Worm (Caenorhabditis elegans) whole organism, late embryonic: ENCODE data around the gene R08C7.4.

Experiments
- ama-1 ChIP-seq: fragments of 150-350 bp; optimal IDR thresholded peaks from 2 replicates; lab custom pipeline; 2014
- ceh-34 ChIP-seq: sonication (generic microtip); optimal IDR thresholded peaks from 2 replicates; lab custom pipeline; 2016; ENCODE audit warnings: mild to moderate bottlenecking, missing genetic modification characterization, missing compliant biosample characterization
- dve-1 ChIP-seq: sonication (generic microtip); optimal IDR thresholded peaks from 2 replicates; lab custom pipeline; 2017; ENCODE audit warnings: antibody characterized with exemption, mild to moderate bottlenecking, missing genetic modification characterization, missing compliant biosample characterization
- elt-4 ChIP-seq: sonication (generic microtip); optimal IDR thresholded peaks from 2 replicates; lab custom pipeline; 2016; ENCODE audit warnings: missing genetic modification characterization, missing compliant biosample characterization
- ets-4 ChIP-seq: sonication (generic microtip); optimal IDR thresholded peaks from 2 replicates; lab custom pipeline; 2016; ENCODE audit warnings: missing genetic modification characterization, missing compliant biosample characterization
- hlh-8 ChIP-seq: sonication (generic microtip); optimal IDR thresholded peaks from 2 replicates; lab custom pipeline; 2016; ENCODE audit warnings: missing genotype, missing genetic modification characterization, missing compliant biosample characterization
- mec-3 ChIP-seq: sonication (generic microtip); optimal IDR thresholded peaks from 2 replicates; lab custom pipeline; 2016; ENCODE audit warnings: borderline replicate concordance, missing genetic modification characterization, missing compliant biosample characterization
- nhr-232 ChIP-seq: sonication (generic microtip); optimal IDR thresholded peaks from 2 replicates; lab custom pipeline; 2016; ENCODE audit warnings: missing genetic modification characterization, missing compliant biosample characterization
- odd-2 ChIP-seq: sonication (generic microtip); optimal IDR thresholded peaks from 2 replicates; lab custom pipeline; 2017; ENCODE audit warnings: antibody characterized with exemption, mild to moderate bottlenecking, missing genetic modification characterization, missing compliant biosample characterization
- rnt-1 ChIP-seq: sonication (generic microtip); optimal IDR thresholded peaks from 2 replicates; lab custom pipeline; 2016; ENCODE audit warnings: missing genetic modification characterization, missing compliant biosample characterization
- ttx-3 ChIP-seq: sonication (generic microtip); optimal IDR thresholded peaks from 2 replicates; lab custom pipeline; 2016; ENCODE audit warnings: missing genetic modification reagents, missing genetic modification characterization, missing compliant biosample characterization
- unc-55 ChIP-seq: sonication (generic microtip); optimal IDR thresholded peaks from 2 replicates; lab custom pipeline; 2017; ENCODE audit warnings: missing biosample characterization, missing genetic modification reagents, missing genetic modification characterization
- unc-86 ChIP-seq: sonication (generic microtip); optimal IDR thresholded peaks from 2 replicates; lab custom pipeline; 2016; ENCODE audit warnings: missing genetic modification characterization, missing compliant biosample characterization

- TF ChIP-seq mec-3 (tag; lab: Kevin White, UChicago) = no peak
- no peak for TF ChIP-seq ceh-34 (tag; lab: Kevin White, UChicago)
- TF ChIP-seq unc-86 = no peak
- TF ChIP-seq odd-2 (tag; lab: Kevin White, UChicago) = no peak
- no peak for TF ChIP-seq ama-1 (lab: Kevin White, UChicago)
- TF ChIP-seq elt-4 (tag; lab: Kevin White, UChicago) = no peak
- TF ChIP-seq ttx-3 = no peak
- TF ChIP-seq nhr-232 (tag; lab: Kevin White, UChicago) = no peak
- TF ChIP-seq unc-55 = no peak
- TF ChIP-seq dve-1 (tag; lab: Kevin White, UChicago) = no peak
- TF ChIP-seq ets-4 = no peak
- TF ChIP-seq rnt-1 = no peak
- TF ChIP-seq hlh-8 = no peak
Observed at ce11 chrIV:4480027-4480426, 45.2 kb downstream of the R08C7.4 start, which contains the start of gene M01H9.10.
